Worm (Caenorhabditis elegans) whole organism, L2 larva: ENCODE measurements around the gene T16G12.10.

Experiments used
- C34F6.9 ChIP-seq: fragments of 150-350 bp; optimal IDR thresholded peaks from 2 replicates; lab custom pipeline; 2014; ENCODE audit warnings: missing biosample characterization, missing genetic modification characterization
- F13H6.1 ChIP-seq: sonication (generic microtip); optimal IDR thresholded peaks from 2 replicates; lab custom pipeline; 2016; ENCODE audit warnings: missing genetic modification characterization, missing compliant biosample characterization
- Y55F3AM.14 ChIP-seq: fragments of 200-800 bp; sonication (Bioruptor generic); optimal IDR thresholded peaks from 2 replicates; lab custom pipeline; 2018; ENCODE audit warnings: mild to moderate bottlenecking, missing genetic modification characterization, missing compliant biosample characterization
- ZK546.5 ChIP-seq: sonication (generic microtip); optimal IDR thresholded peaks from 2 replicates; lab custom pipeline; 2017; ENCODE audit warnings: missing biosample characterization, missing genetic modification characterization
- alr-1 ChIP-seq: fragments of 150-350 bp; optimal IDR thresholded peaks from 2 replicates; lab custom pipeline; 2014; ENCODE audit warnings: missing biosample characterization, missing genetic modification characterization
- aly-2 ChIP-seq: fragments of 150-350 bp; optimal IDR thresholded peaks from 2 replicates; lab custom pipeline; 2014; ENCODE audit warnings: missing biosample characterization, missing genetic modification characterization
- blmp-1 ChIP-seq: sonication (generic microtip); optimal IDR thresholded peaks from 2 replicates; lab custom pipeline; 2017; ENCODE audit warnings: missing genetic modification characterization, mild to moderate bottlenecking, missing compliant biosample characterization, antibody characterized with exemption, moderate library complexity; ENCODE audit not compliant: insufficient read depth
- ceh-16 ChIP-seq: fragments of 150-350 bp; optimal IDR thresholded peaks from 2 replicates; lab custom pipeline; 2014; ENCODE audit warnings: missing biosample characterization, missing genetic modification characterization
- ceh-82 ChIP-seq: fragments of 150-350 bp; optimal IDR thresholded peaks from 2 replicates; lab custom pipeline; 2014; ENCODE audit warnings: missing biosample characterization, missing genetic modification characterization
- crh-2 ChIP-seq: sonication (generic microtip); optimal IDR thresholded peaks from 2 replicates; lab custom pipeline; 2017; ENCODE audit warnings: missing biosample characterization, missing genetic modification characterization
- dmd-4 ChIP-seq: sonication (generic microtip); optimal IDR thresholded peaks from 2 replicates; lab custom pipeline; 2017; ENCODE audit warnings: missing biosample characterization, missing genetic modification characterization
- elt-3 ChIP-seq: sonication (generic microtip); optimal IDR thresholded peaks from 2 replicates; lab custom pipeline; 2017; ENCODE audit warnings: missing biosample characterization, missing genetic modification characterization
- gmeb-1 ChIP-seq: fragments of 150-350 bp; optimal IDR thresholded peaks from 2 replicates; lab custom pipeline; 2014; ENCODE audit warnings: missing biosample characterization, missing genetic modification characterization
- lin-13 ChIP-seq: fragments of 150-350 bp; optimal IDR thresholded peaks from 2 replicates; lab custom pipeline; 2014; ENCODE audit warnings: missing biosample characterization, missing genetic modification reagents, missing genetic modification characterization
- lin-39 ChIP-seq: fragments of 150-350 bp; optimal IDR thresholded peaks from 2 replicates; lab custom pipeline; 2014; ENCODE audit warnings: missing biosample characterization, missing genetic modification reagents, missing genetic modification characterization
- lsy-2 ChIP-seq, 2 experiments: fragments of 150-350 bp in 1 of 2; sonication (generic microtip) in 1 of 2; optimal IDR thresholded peaks; 2 replicates each; lab custom pipeline; 2014 to 2017; ENCODE audit warnings: missing biosample characterization in 2 of 2, missing genetic modification characterization in 2 of 2
- mab-5 ChIP-seq: fragments of 150-350 bp; optimal IDR thresholded peaks from 2 replicates; lab custom pipeline; 2014; ENCODE audit warnings: missing biosample characterization, missing genetic modification characterization
- mdl-1 ChIP-seq, 2 experiments: fragments of 150-350 bp in 1 of 2; sonication (generic microtip) in 1 of 2; optimal IDR thresholded peaks; 2 replicates each; lab custom pipeline; 2017; ENCODE audit warnings: missing biosample characterization in 2 of 2, missing genetic modification characterization in 2 of 2
- nhr-10 ChIP-seq: sonication (generic microtip); optimal IDR thresholded peaks from 2 replicates; lab custom pipeline; 2017; ENCODE audit warnings: missing biosample characterization, missing genetic modification characterization
- nhr-11 ChIP-seq: fragments of 150-350 bp; optimal IDR thresholded peaks from 2 replicates; lab custom pipeline; 2014; ENCODE audit warnings: missing biosample characterization, missing genetic modification characterization
- nhr-12 ChIP-seq: fragments of 150-350 bp; optimal IDR thresholded peaks from 2 replicates; lab custom pipeline; 2014; ENCODE audit warnings: missing biosample characterization, missing genetic modification characterization
- nhr-129 ChIP-seq: fragments of 150-350 bp; optimal IDR thresholded peaks from 2 replicates; lab custom pipeline; 2014; ENCODE audit warnings: missing biosample characterization, missing genetic modification characterization
- nhr-21 ChIP-seq: fragments of 150-350 bp; optimal IDR thresholded peaks from 2 replicates; lab custom pipeline; 2014; ENCODE audit warnings: missing biosample characterization, missing genetic modification characterization
- nhr-23 ChIP-seq: fragments of 150-350 bp; optimal IDR thresholded peaks from 2 replicates; lab custom pipeline; 2014; ENCODE audit warnings: missing biosample characterization, missing genetic modification reagents, missing genetic modification characterization
- nhr-237 ChIP-seq: fragments of 150-350 bp; optimal IDR thresholded peaks from 2 replicates; lab custom pipeline; 2014; ENCODE audit warnings: missing biosample characterization, missing genetic modification characterization
- nhr-25 ChIP-seq: fragments of 150-350 bp; sonication (generic microtip); optimal IDR thresholded peaks from 3 replicates; lab custom pipeline; 2014; ENCODE audit warnings: missing biosample characterization, missing genetic modification characterization
- nhr-6 ChIP-seq: fragments of 150-350 bp; optimal IDR thresholded peaks from 2 replicates; lab custom pipeline; 2014; ENCODE audit warnings: missing biosample characterization, missing genetic modification characterization
- nhr-77 ChIP-seq: fragments of 150-350 bp; optimal IDR thresholded peaks from 2 replicates; lab custom pipeline; 2014; ENCODE audit warnings: missing biosample characterization, missing genetic modification characterization
- peb-1 ChIP-seq: fragments of 150-350 bp; optimal IDR thresholded peaks from 2 replicates; lab custom pipeline; 2014; ENCODE audit warnings: missing biosample characterization, missing genetic modification characterization
- sem-4 ChIP-seq: fragments of 150-350 bp; optimal IDR thresholded peaks from 2 replicates; lab custom pipeline; 2014; ENCODE audit warnings: missing biosample characterization, missing genetic modification reagents, missing genetic modification characterization
- skn-1 ChIP-seq: sonication (generic microtip); optimal IDR thresholded peaks from 2 replicates; lab custom pipeline; 2017; ENCODE audit warnings: missing biosample characterization, missing genetic modification characterization
- sma-3 ChIP-seq: sonication (generic microtip); optimal IDR thresholded peaks from 2 replicates; lab custom pipeline; 2016; ENCODE audit warnings: missing genetic modification reagents, missing genetic modification characterization, missing compliant biosample characterization
- sma-9 ChIP-seq, 2 experiments: fragments of 150-350 bp in 1 of 2; sonication (generic microtip) in 1 of 2; optimal IDR thresholded peaks; 2 replicates each; lab custom pipeline; 2014 to 2016; ENCODE audit warnings: missing genetic modification characterization in 2 of 2, mild to moderate bottlenecking in 1 of 2, missing biosample characterization in 1 of 2, missing compliant biosample characterization in 1 of 2, missing genetic modification reagents in 1 of 2, moderate library complexity in 1 of 2
- snpc-4 ChIP-seq: fragments of 150-350 bp; optimal IDR thresholded peaks from 2 replicates; lab custom pipeline; 2014; ENCODE audit warnings: missing biosample characterization, missing genetic modification characterization
- unc-39 ChIP-seq: fragments of 150-350 bp; optimal IDR thresholded peaks from 2 replicates; lab custom pipeline; 2014; ENCODE audit warnings: missing biosample characterization, missing genetic modification characterization
- unc-55 ChIP-seq: fragments of 150-350 bp; sonication (generic microtip); optimal IDR thresholded peaks from 3 replicates; lab custom pipeline; 2014; ENCODE audit warnings: missing biosample characterization, missing genetic modification reagents, missing genetic modification characterization
- unc-62 ChIP-seq: fragments of 150-350 bp; optimal IDR thresholded peaks from 2 replicates; lab custom pipeline; 2014; ENCODE audit warnings: missing biosample characterization, missing genetic modification reagents, missing genetic modification characterization
- ztf-11 ChIP-seq: sonication (generic microtip); optimal IDR thresholded peaks from 2 replicates; lab custom pipeline; 2017; ENCODE audit warnings: missing biosample characterization, missing genetic modification characterization
- ztf-4 ChIP-seq: fragments of 150-350 bp; optimal IDR thresholded peaks from 2 replicates; lab custom pipeline; 2014; ENCODE audit warnings: missing biosample characterization, missing genetic modification characterization

T16G12.10 gene

ce11 chrIII:10093093-10093492 lies 37.2 kb upstream of the T16G12.10 start:
- TF ChIP-seq lin-13 (GFP tag; lab: Kevin White, UChicago), result peak; percentile 23
- no peak for TF ChIP-seq dmd-4 (tag; lab: Kevin White, UChicago)
- no peak for TF ChIP-seq unc-62 (GFP tag; lab: Kevin White, UChicago)
- TF ChIP-seq nhr-129 (tag; lab: Kevin White, UChicago), result peak; percentile 21
- TF ChIP-seq nhr-10 (tag; lab: Kevin White, UChicago), result no peak
- TF ChIP-seq elt-3 (tag; lab: Kevin White, UChicago), result no peak
- no peak for TF ChIP-seq ztf-11 (tag; lab: Kevin White, UChicago)
- peak; percentile 81 for TF ChIP-seq gmeb-1 (tag; lab: Kevin White, UChicago)
- peak in 1 of 2 experiments; percentile 48 for TF ChIP-seq lsy-2 (tag; optimal IDR thresholded peaks at IDR 0.05; lab: Kevin White, UChicago)
- peak; percentile 57 for TF ChIP-seq unc-55 (GFP tag; lab: Kevin White, UChicago)

ce11 chrIII:10090685-10091084 lies 34.8 kb upstream of the T16G12.10 start, which contains the start of gene gtf-2H2C:
TSS of gene gtf-2H2C (minus strand) at chrIII:10090785.
- TF ChIP-seq aly-2 (tag; lab: Kevin White, UChicago) (no peak), blmp-1 (no peak), peb-1 (no peak), lin-39 (no peak), mab-5 (tag; lab: Kevin White, UChicago) (no peak), mdl-1 (tag; optimal IDR thresholded peaks at IDR 0.05; lab: Kevin White, UChicago) (no peak), ztf-11 (tag; lab: Kevin White, UChicago) (no peak), sma-3 (GFP tag; lab: Kevin White, UChicago) (no peak), nhr-23 (no peak), C34F6.9 (tag; lab: Kevin White, UChicago) (no peak)

ce11 chrIII:10088508-10088981 lies 32.6 kb upstream of the T16G12.10 start, which contains the start of gene hal-2:
TSS of gene hal-2 (minus strand) at chrIII:10088931.
- TF ChIP-seq lsy-2 (tag; optimal IDR thresholded peaks at IDR 0.05; lab: Kevin White, UChicago) (no peak), sma-3 (GFP tag; lab: Kevin White, UChicago) (no peak), unc-39 (no peak), nhr-10 (tag; lab: Kevin White, UChicago) (no peak), nhr-237 (tag; lab: Kevin White, UChicago) (no peak), alr-1 (no peak), F13H6.1 (tag; lab: Kevin White, UChicago) (no peak), mdl-1 (tag; optimal IDR thresholded peaks at IDR 0.05; lab: Kevin White, UChicago) (no peak), ztf-11 (tag; lab: Kevin White, UChicago) (no peak), nhr-25 (no peak), peb-1 (no peak), nhr-6 (tag; lab: Kevin White, UChicago) (no peak)

- TF ChIP-seq snpc-4 (tag; lab: Kevin White, UChicago) (no peak), nhr-129 (tag; lab: Kevin White, UChicago) (no peak), sma-9 (GFP tag; optimal IDR thresholded peaks at IDR 0.05; lab: Kevin White, UChicago) (no peak), sma-9 (tag; optimal IDR thresholded peaks at IDR 0.05; lab: Kevin White, UChicago) (no peak), sma-3 (GFP tag; lab: Kevin White, UChicago) (no peak), elt-3 (tag; lab: Kevin White, UChicago) (no peak), nhr-12 (no peak), lin-39 (no peak), dmd-4 (tag; lab: Kevin White, UChicago) (no peak), mdl-1 (tag; optimal IDR thresholded peaks at IDR 0.05; lab: Kevin White, UChicago) (no peak), ztf-11 (tag; lab: Kevin White, UChicago) (no peak), nhr-23 (no peak), gmeb-1 (tag; lab: Kevin White, UChicago) (no peak), sem-4 (no peak)
These were observed 30.1 kb upstream of the T16G12.10 start, which contains the start of gene T16H12.2 for ce11 chrIII:10085983-10086382. TSS of gene T16H12.2 (plus strand) at chrIII:10086283.

ce11 chrIII:10085574-10085973 lies 29.6 kb upstream of the T16G12.10 start:
- TF ChIP-seq dmd-4 (tag; lab: Kevin White, UChicago) (no peak), skn-1 (tag; lab: Kevin White, UChicago) (no peak), unc-55 (GFP tag; lab: Kevin White, UChicago) (no peak)

- no peak for TF ChIP-seq ceh-82 (tag; lab: Kevin White, UChicago)
- no peak for TF ChIP-seq F13H6.1 (tag; lab: Kevin White, UChicago)
- TF ChIP-seq lsy-2 (tag; optimal IDR thresholded peaks at IDR 0.05; lab: Kevin White, UChicago), result no peak
- TF ChIP-seq ceh-16 (tag; lab: Kevin White, UChicago), result no peak
- TF ChIP-seq unc-55 (GFP tag; lab: Kevin White, UChicago), result no peak
- TF ChIP-seq skn-1 (tag; lab: Kevin White, UChicago), result no peak
- TF ChIP-seq nhr-21 (tag; lab: Kevin White, UChicago), result no peak
- no peak for TF ChIP-seq ZK546.5 (tag; lab: Kevin White, UChicago)
- no peak for TF ChIP-seq aly-2 (tag; lab: Kevin White, UChicago)
- TF ChIP-seq nhr-23, result no peak
- TF ChIP-seq nhr-237 (tag; lab: Kevin White, UChicago), result no peak
- no peak for TF ChIP-seq Y55F3AM.14
- TF ChIP-seq ztf-4 (tag; lab: Kevin White, UChicago), result no peak
- no peak for TF ChIP-seq crh-2 (tag; lab: Kevin White, UChicago)
- TF ChIP-seq nhr-11, result no peak
- TF ChIP-seq sem-4, result no peak
- no peak for TF ChIP-seq mdl-1 (tag; optimal IDR thresholded peaks at IDR 0.05; lab: Kevin White, UChicago)
- TF ChIP-seq nhr-77 (tag; lab: Kevin White, UChicago), result no peak
These were observed 29.2 kb upstream of the T16G12.10 start, which contains the start of gene T16H12.13 for ce11 chrIII:10085103-10085502. TSS of gene T16H12.13 (plus strand) at chrIII:10085403.
